Fruit fly (Drosophila melanogaster) whole organism, embryonic: Measurements from ENCODE around the gene OS9.

Experiments
- Atf-2 ChIP-seq: fragments of 200-800 bp; sonication (Bioruptor generic); optimal IDR thresholded peaks from 2 replicates; lab custom pipeline; 2016; ENCODE audit warnings: missing biosample characterization, missing genetic modification characterization
- CG10543 ChIP-seq: fragments of 200-800 bp; sonication (Bioruptor generic); optimal IDR thresholded peaks from 3 replicates; lab custom pipeline; 2017; ENCODE audit warnings: missing biosample characterization, mild to moderate bottlenecking, missing genetic modification characterization, moderate library complexity
- CG11456 ChIP-seq: fragments of 200-800 bp; sonication (Bioruptor generic); IDR thresholded peaks from 3 replicates; pipeline ENCODE4 v1.3.6; 2022; ENCODE audit warnings: missing biosample characterization, missing genetic modification characterization
- CG12071 ChIP-seq: fragments of 200-800 bp; sonication (Bioruptor generic); optimal IDR thresholded peaks from 3 replicates; lab custom pipeline; 2018; ENCODE audit warnings: missing biosample characterization, mild to moderate bottlenecking, missing genetic modification characterization
- CG12155 ChIP-seq: fragments of 200-800 bp; sonication (Bioruptor generic); optimal IDR thresholded peaks from 3 replicates; lab custom pipeline; 2016; ENCODE audit warnings: missing biosample characterization, missing genetic modification characterization
- CG13287 ChIP-seq: fragments of 200-800 bp; sonication (Bioruptor generic); IDR thresholded peaks from 2 replicates; pipeline ENCODE4 v1.3.6; 2022; ENCODE audit warnings: missing biosample characterization, missing genetic modification characterization; ENCODE audit not compliant: partially characterized antibody
- CG1529 ChIP-seq: fragments of 200-800 bp; sonication (Bioruptor generic); optimal IDR thresholded peaks from 3 replicates; lab custom pipeline; 2018; ENCODE audit warnings: missing biosample characterization, missing genetic modification characterization
- CG16815 ChIP-seq: fragments of 200-800 bp; sonication (Bioruptor generic); optimal IDR thresholded peaks from 3 replicates; lab custom pipeline; 2017; ENCODE audit warnings: missing biosample characterization, mild to moderate bottlenecking, missing genetic modification characterization
- CG18764 ChIP-seq: fragments of 200-800 bp; sonication (Bioruptor generic); optimal IDR thresholded peaks from 3 replicates; lab custom pipeline; 2016; ENCODE audit warnings: missing biosample characterization, missing genetic modification characterization
- CG2199 ChIP-seq: fragments of 200-800 bp; sonication (Bioruptor generic); IDR thresholded peaks from 3 replicates; pipeline ENCODE4 v1.3.6; 2022; ENCODE audit warnings: missing biosample characterization, missing genetic modification characterization
- CG30020 ChIP-seq: fragments of 200-800 bp; optimal IDR thresholded peaks from 2 replicates; lab custom pipeline; 2019; ENCODE audit warnings: missing biosample characterization, mild to moderate bottlenecking, missing genetic modification characterization, moderate library complexity
- CG31224 ChIP-seq: fragments of 200-800 bp; sonication (Bioruptor generic); IDR thresholded peaks from 2 replicates; pipeline ENCODE4 v1.3.6; 2022; ENCODE audit warnings: missing biosample characterization, missing genetic modification characterization
- CG42726 ChIP-seq: fragments of 200-800 bp; sonication (Bioruptor generic); IDR thresholded peaks from 2 replicates; pipeline ENCODE4 v1.3.6; 2022; ENCODE audit warnings: missing biosample characterization, missing genetic modification characterization; ENCODE audit not compliant: partially characterized antibody
- CG4360 ChIP-seq: fragments of 200-800 bp; sonication (Bioruptor generic); IDR thresholded peaks from 2 replicates; pipeline ENCODE4 v1.3.6; 2022; ENCODE audit warnings: missing biosample characterization, missing genetic modification characterization
- CG43689 ChIP-seq: fragments of 200-800 bp; sonication (Bioruptor generic); IDR thresholded peaks from 2 replicates; pipeline ENCODE4 v1.3.6; 2022; ENCODE audit warnings: missing biosample characterization, missing genetic modification characterization
- CG7745 ChIP-seq: fragments of 200-800 bp; sonication (Bioruptor generic); optimal IDR thresholded peaks from 2 replicates; lab custom pipeline; 2018; ENCODE audit warnings: missing biosample characterization, mild to moderate bottlenecking, missing genetic modification characterization, moderate library complexity
- CG7928 ChIP-seq: fragments of 200-800 bp; sonication (Bioruptor generic); optimal IDR thresholded peaks from 2 replicates; lab custom pipeline; 2017; ENCODE audit warnings: missing biosample characterization, mild to moderate bottlenecking, missing genetic modification characterization
- CG8359 ChIP-seq: fragments of 200-800 bp; sonication (Bioruptor generic); optimal IDR thresholded peaks from 2 replicates; lab custom pipeline; 2017; ENCODE audit warnings: missing biosample characterization, mild to moderate bottlenecking, missing genetic modification characterization, borderline replicate concordance
- CG9609 ChIP-seq: fragments of 200-800 bp; sonication (Bioruptor generic); optimal IDR thresholded peaks from 3 replicates; lab custom pipeline; 2016; ENCODE audit warnings: missing biosample characterization, missing genetic modification characterization
- CG9727 ChIP-seq: fragments of 200-800 bp; sonication (Bioruptor generic); optimal IDR thresholded peaks from 3 replicates; lab custom pipeline; 2017; ENCODE audit warnings: missing biosample characterization, mild to moderate bottlenecking, missing genetic modification characterization
- Dfd ChIP-seq, 2 experiments: fragments of >200 bp; optimal IDR thresholded peaks; 2 replicates each; lab custom pipeline; 2017; ENCODE audit warnings: missing biosample characterization in 2 of 2, missing genetic modification characterization in 2 of 2
- Drgx ChIP-seq: fragments of 200-800 bp; sonication (Bioruptor generic); IDR thresholded peaks from 2 replicates; pipeline ENCODE4 v1.3.6; 2022; ENCODE audit warnings: missing biosample characterization, missing genetic modification characterization
- Hmx ChIP-seq: fragments of 200-800 bp; sonication (Bioruptor generic); optimal IDR thresholded peaks from 2 replicates; lab custom pipeline; 2016; ENCODE audit warnings: missing biosample characterization, missing genetic modification characterization
- Hr3 ChIP-seq: fragments of 200-800 bp; sonication (Bioruptor generic); optimal IDR thresholded peaks from 3 replicates; lab custom pipeline; 2016; ENCODE audit warnings: missing biosample characterization, missing genetic modification characterization
- Hr39 ChIP-seq: fragments of >200 bp; optimal IDR thresholded peaks from 2 replicates; lab custom pipeline; 2017
- Max ChIP-seq: fragments of 200-800 bp; sonication (Bioruptor generic); optimal IDR thresholded peaks from 2 replicates; lab custom pipeline; 2016; ENCODE audit warnings: missing biosample characterization, mild to moderate bottlenecking, missing genetic modification characterization
- Med ChIP-seq: fragments of 200-800 bp; sonication (Bioruptor generic); peaks from one replicate; lab custom pipeline; 2016; ENCODE audit warnings: missing biosample characterization, missing genetic modification characterization, mild to moderate bottlenecking, inconsistent platforms, moderate library complexity
- NC2β ChIP-seq: fragments of 200-800 bp; sonication (Bioruptor generic); optimal IDR thresholded peaks from 2 replicates; lab custom pipeline; 2016; ENCODE audit warnings: missing biosample characterization, missing genetic modification characterization
- Optix ChIP-seq: fragments of 200-800 bp; sonication (Bioruptor generic); IDR thresholded peaks from 3 replicates; pipeline ENCODE4 v1.3.6; 2022; ENCODE audit warnings: missing biosample characterization, missing genetic modification characterization
- PHDP ChIP-seq: fragments of 200-800 bp; sonication (Bioruptor generic); optimal IDR thresholded peaks from 3 replicates; lab custom pipeline; 2018; ENCODE audit warnings: missing biosample characterization, mild to moderate bottlenecking, missing genetic modification characterization, moderate library complexity
- Ravus ChIP-seq: fragments of 200-800 bp; sonication (Bioruptor generic); IDR thresholded peaks from 2 replicates; pipeline ENCODE4 v1.3.6; 2022; ENCODE audit warnings: missing biosample characterization, missing genetic modification characterization
- Rx ChIP-seq: fragments of 200-800 bp; sonication (Bioruptor generic); IDR thresholded peaks from 2 replicates; pipeline ENCODE4 v1.3.6; 2022; ENCODE audit warnings: missing biosample characterization, missing genetic modification characterization
- Side ChIP-seq: fragments of 200-800 bp; sonication (Bioruptor generic); optimal IDR thresholded peaks from 2 replicates; lab custom pipeline; 2016; ENCODE audit warnings: missing biosample characterization, missing genetic modification characterization
- Sox100B ChIP-seq: fragments of 200-800 bp; sonication (Bioruptor generic); optimal IDR thresholded peaks from 3 replicates; lab custom pipeline; 2018; ENCODE audit warnings: missing biosample characterization, mild to moderate bottlenecking, missing genetic modification characterization
- Trl ChIP-seq, 3 experiments: fragments of >200 bp in 2 of 3; fragments of 200-800 bp in 1 of 3; sonication (Bioruptor generic) in 1 of 3; optimal IDR thresholded peaks; 2 replicates in 1 of 3; 3 replicates in 2 of 3; lab custom pipeline; 2016 to 2017; ENCODE audit warnings: missing biosample characterization in 1 of 3, missing genetic modification characterization in 1 of 3
- Vsx1 ChIP-seq: fragments of 200-800 bp; sonication (Bioruptor generic); optimal IDR thresholded peaks from 2 replicates; lab custom pipeline; 2017; ENCODE audit warnings: missing biosample characterization, mild to moderate bottlenecking, missing genetic modification characterization, missing genetic modification reagents
- bbx ChIP-seq: fragments of 200-800 bp; sonication (Bioruptor generic); IDR thresholded peaks from 2 replicates; pipeline ENCODE4 v1.3.6; 2022; ENCODE audit warnings: missing biosample characterization, missing genetic modification characterization; ENCODE audit not compliant: partially characterized antibody
- bcd ChIP-seq: fragments of 200-800 bp; sonication (Bioruptor generic); optimal IDR thresholded peaks from 2 replicates; lab custom pipeline; 2017; ENCODE audit warnings: missing biosample characterization, mild to moderate bottlenecking, missing genetic modification characterization
- bsh ChIP-seq, 2 experiments: fragments of 200-800 bp; sonication (Bioruptor generic); optimal IDR thresholded peaks; 2 replicates each; lab custom pipeline; 2017 to 2018; ENCODE audit warnings: mild to moderate bottlenecking in 2 of 2, missing biosample characterization in 2 of 2, missing genetic modification characterization in 2 of 2, moderate library complexity in 1 of 2
- exex ChIP-seq: fragments of 200-800 bp; sonication (Bioruptor generic); optimal IDR thresholded peaks from 4 replicates; lab custom pipeline; 2018; ENCODE audit warnings: missing biosample characterization, mild to moderate bottlenecking, missing genetic modification characterization, moderate library complexity
- gro ChIP-seq: fragments of 200-800 bp; sonication (Bioruptor generic); optimal IDR thresholded peaks from 2 replicates; lab custom pipeline; 2016; ENCODE audit warnings: missing biosample characterization, missing genetic modification characterization
- luna ChIP-seq: fragments of 200-800 bp; sonication (Bioruptor generic); optimal IDR thresholded peaks from 2 replicates; lab custom pipeline; 2016; ENCODE audit warnings: missing biosample characterization, missing genetic modification characterization
- oc ChIP-seq: fragments of 200-800 bp; sonication (Bioruptor generic); optimal IDR thresholded peaks from 2 replicates; lab custom pipeline; 2018; ENCODE audit warnings: missing biosample characterization, mild to moderate bottlenecking, missing genetic modification characterization, moderate library complexity
- onecut ChIP-seq: fragments of 200-800 bp; sonication (Bioruptor generic); IDR thresholded peaks from 2 replicates; pipeline ENCODE4 v1.3.6; 2022; ENCODE audit warnings: missing biosample characterization, missing genetic modification characterization
- pan ChIP-seq, 4 experiments: fragments of >200 bp in 3 of 4; fragments of 200-800 bp in 1 of 4; sonication (Bioruptor generic) in 1 of 4; optimal IDR thresholded peaks in 3 of 4; IDR thresholded peaks in 1 of 4; 2 replicates each; pipeline versions ENCODE4 v1.3.6 to Lab custom; 2017 to 2022; ENCODE audit warnings: missing biosample characterization in 2 of 4, missing genetic modification characterization in 2 of 4, mixed read lengths in 1 of 4
- scrt ChIP-seq: fragments of 200-800 bp; sonication (Bioruptor generic); optimal IDR thresholded peaks from 2 replicates; lab custom pipeline; 2018; ENCODE audit warnings: missing biosample characterization, mild to moderate bottlenecking, missing genetic modification characterization, moderate library complexity
- sug ChIP-seq: fragments of 200-800 bp; optimal IDR thresholded peaks from 2 replicates; lab custom pipeline; 2019; ENCODE audit warnings: missing biosample characterization, mild to moderate bottlenecking, missing genetic modification characterization, moderate library complexity
- tx ChIP-seq: fragments of 200-800 bp; sonication (Bioruptor generic); optimal IDR thresholded peaks from 2 replicates; lab custom pipeline; 2016; ENCODE audit warnings: missing biosample characterization, missing genetic modification characterization
- zfh2 ChIP-seq: fragments of 200-800 bp; sonication (Bioruptor generic); optimal IDR thresholded peaks from 2 replicates; lab custom pipeline; 2016; ENCODE audit warnings: missing biosample characterization, missing genetic modification characterization

Gene OS9

dm6 chr2L:19941352-19941851, 24.9 kb downstream of the OS9 start (continued):
- TF ChIP-seq CG13287 (GFP tag; lab: Robert Waterston, UW): no peak; the same call in 1 of the 2 replicates
- TF ChIP-seq CG12155 (GFP tag; lab: Kevin White, UChicago): peak; percentile 86
- peak; percentile 30 for TF ChIP-seq gro (GFP tag; lab: Kevin White, UChicago)
- TF ChIP-seq CG31224: peak; percentile 88
- peak; percentile 71 for TF ChIP-seq Vsx1 (GFP tag; lab: Kevin White, UChicago)
- TF ChIP-seq CG42726 (GFP tag; lab: Robert Waterston, UW): no peak
- TF ChIP-seq exex: peak; percentile 15
- no peak for TF ChIP-seq CG7745 (tag; lab: Kevin White, UChicago)
- peak; percentile 91 for TF ChIP-seq Side (GFP tag; lab: Kevin White, UChicago)
- peak; percentile 85 for TF ChIP-seq PHDP (tag; lab: Kevin White, UChicago)
- TF ChIP-seq Dfd (GFP tag; optimal IDR thresholded peaks at IDR 0.05; lab: Kevin White, UChicago): no peak
- peak; percentile 66 for TF ChIP-seq CG1529 (GFP tag; lab: Kevin White, UChicago)
- peak; percentile 94 for TF ChIP-seq CG11456 (GFP tag; lab: Robert Waterston, UW)
- peak; percentile 70 for TF ChIP-seq scrt (GFP tag; lab: Kevin White, UChicago)
- TF ChIP-seq oc: peak; percentile 85
- peak; percentile 89 for TF ChIP-seq Drgx (GFP tag; lab: Robert Waterston, UW)
- no peak for TF ChIP-seq bbx
- peak; percentile 77 for TF ChIP-seq CG18764 (GFP tag; lab: Kevin White, UChicago)
- TF ChIP-seq CG30020 (tag; lab: Kevin White, UChicago): peak; percentile 17
- peak; percentile 63 for TF ChIP-seq CG4360 (GFP tag; lab: Robert Waterston, UW)
- TF ChIP-seq zfh2 (GFP tag; lab: Kevin White, UChicago): peak; percentile 91
- TF ChIP-seq Hr3 (GFP tag; lab: Kevin White, UChicago): peak; percentile 85
- TF ChIP-seq NC2β (GFP tag; lab: Kevin White, UChicago): peak; percentile 77
- TF ChIP-seq Optix (GFP tag; lab: Robert Waterston, UW): peak; percentile 78; the same call in 2 of the 3 replicates
- no peak for TF ChIP-seq Max (GFP tag; lab: Kevin White, UChicago)
- TF ChIP-seq tx: peak; percentile 84
- no peak for TF ChIP-seq pan (optimal IDR thresholded peaks at IDR 0.05; lab: Kevin White, UChicago)
- peak in 1 of 2 experiments; percentile 93 for TF ChIP-seq pan (GFP tag; optimal IDR thresholded peaks at IDR 0.05 in 1 of 2, IDR thresholded peaks at IDR 0.05 in 1 of 2)
- peak; percentile 24 for TF ChIP-seq CG9727 (GFP tag; lab: Kevin White, UChicago)
- TF ChIP-seq Trl (optimal IDR thresholded peaks at IDR 0.05; lab: Kevin White, UChicago): no peak
- TF ChIP-seq Trl (GFP tag; optimal IDR thresholded peaks at IDR 0.05; lab: Kevin White, UChicago): peak; percentile 83
- no peak for TF ChIP-seq Hr39
- peak; percentile 59 for TF ChIP-seq CG10543 (GFP tag; lab: Kevin White, UChicago)
- peak; percentile 78 for TF ChIP-seq onecut (GFP tag; lab: Robert Waterston, UW)
- TF ChIP-seq CG9609 (GFP tag; lab: Kevin White, UChicago): peak; percentile 89
- peak; percentile 76 for TF ChIP-seq Rx (GFP tag; lab: Robert Waterston, UW)
- peak; percentile 44 for TF ChIP-seq CG7928
- TF ChIP-seq CG8359 (GFP tag; lab: Kevin White, UChicago): peak; percentile 24
- peak; percentile 85 for TF ChIP-seq Med
- peak; percentile 43 for TF ChIP-seq sug (tag; lab: Kevin White, UChicago)
- TF ChIP-seq Hmx: peak; percentile 35
- peak; percentile 78 for TF ChIP-seq bcd
- TF ChIP-seq CG43689 (GFP tag; lab: Robert Waterston, UW): peak; percentile 68
- TF ChIP-seq bsh (GFP tag; optimal IDR thresholded peaks at IDR 0.05; lab: Kevin White, UChicago): peak; percentile 52 to 87
- peak; percentile 83; the same call in 2 of the 3 replicates for TF ChIP-seq CG2199
- peak; percentile 66 for TF ChIP-seq Sox100B (GFP tag; lab: Kevin White, UChicago)
- TF ChIP-seq luna (GFP tag; lab: Kevin White, UChicago): peak; percentile 53
- peak; percentile 50 for TF ChIP-seq CG12071
- TF ChIP-seq Ravus: no peak; the same call in none of the 2 replicates
- TF ChIP-seq CG16815 (GFP tag; lab: Kevin White, UChicago): peak; percentile 64
- peak; percentile 87 for TF ChIP-seq Atf-2
